Fruit fly (Drosophila melanogaster) whole organism, embryonic: Measurements from ENCODE around the gene Spn75F.

Experiments used
- Aef1 ChIP-seq: fragments of 200-800 bp; sonication (Bioruptor generic); IDR thresholded peaks from 3 replicates; pipeline ENCODE4 v1.3.6; 2022; ENCODE audit warnings: missing biosample characterization, missing genetic modification characterization
- Atf3 ChIP-seq: fragments of 200-800 bp; sonication (Bioruptor generic); optimal IDR thresholded peaks from 3 replicates; lab custom pipeline; 2016; ENCODE audit warnings: missing biosample characterization, missing genetic modification characterization
- Bdp1 ChIP-seq: fragments of 200-800 bp; sonication (Bioruptor generic); optimal IDR thresholded peaks from 3 replicates; lab custom pipeline; 2016; ENCODE audit warnings: missing biosample characterization, missing genetic modification characterization
- CG12391 ChIP-seq: fragments of 200-800 bp; sonication (Bioruptor generic); optimal IDR thresholded peaks from 3 replicates; lab custom pipeline; 2018; ENCODE audit warnings: missing biosample characterization, mild to moderate bottlenecking, missing genetic modification characterization, moderate library complexity
- CG15011 ChIP-seq: fragments of 200-800 bp; sonication (Bioruptor generic); optimal IDR thresholded peaks from 3 replicates; lab custom pipeline; 2018; ENCODE audit warnings: missing biosample characterization, mild to moderate bottlenecking, missing genetic modification characterization
- CG15601 ChIP-seq: fragments of 200-800 bp; sonication (Bioruptor generic); optimal IDR thresholded peaks from 3 replicates; lab custom pipeline; 2019; ENCODE audit warnings: missing biosample characterization, mild to moderate bottlenecking, missing genetic modification characterization, moderate library complexity
- CG16779 ChIP-seq: fragments of 200-800 bp; sonication (Bioruptor generic); IDR thresholded peaks from 2 replicates; pipeline ENCODE4 v1.3.6; 2022; ENCODE audit warnings: missing biosample characterization, missing genetic modification characterization
- CG17361 ChIP-seq: fragments of 200-800 bp; sonication (Bioruptor generic); IDR thresholded peaks from 3 replicates; pipeline ENCODE4 v1.3.6; 2022; ENCODE audit warnings: missing biosample characterization, missing genetic modification characterization
- CG18011 ChIP-seq: fragments of 200-800 bp; sonication (Bioruptor generic); optimal IDR thresholded peaks from 2 replicates; lab custom pipeline; 2017; ENCODE audit warnings: missing biosample characterization, missing genetic modification characterization, mild to moderate bottlenecking, moderate library complexity, missing genotype
- CG18262 ChIP-seq: fragments of 200-800 bp; optimal IDR thresholded peaks from 3 replicates; lab custom pipeline; 2019; ENCODE audit warnings: missing biosample characterization, mild to moderate bottlenecking, missing genetic modification characterization, moderate library complexity
- CG2199 ChIP-seq: fragments of 200-800 bp; sonication (Bioruptor generic); IDR thresholded peaks from 3 replicates; pipeline ENCODE4 v1.3.6; 2022; ENCODE audit warnings: missing biosample characterization, missing genetic modification characterization
- CG33213 ChIP-seq: fragments of 200-800 bp; sonication (Bioruptor generic); optimal IDR thresholded peaks from 3 replicates; lab custom pipeline; 2016; ENCODE audit warnings: missing biosample characterization, missing genetic modification characterization
- CG33557 ChIP-seq: fragments of 200-800 bp; sonication (Bioruptor generic); optimal IDR thresholded peaks from 2 replicates; lab custom pipeline; 2019; ENCODE audit warnings: missing biosample characterization, mild to moderate bottlenecking, missing genetic modification characterization, moderate library complexity
- CG5180 ChIP-seq: fragments of 200-800 bp; sonication (Bioruptor generic); optimal IDR thresholded peaks from 3 replicates; lab custom pipeline; 2017; ENCODE audit warnings: missing biosample characterization, missing genetic modification characterization, mild to moderate bottlenecking, moderate library complexity, missing genetic modification reagents
- CG6254 ChIP-seq: fragments of 200-800 bp; sonication (Bioruptor generic); optimal IDR thresholded peaks from 3 replicates; lab custom pipeline; 2017; ENCODE audit warnings: mild to moderate bottlenecking, missing biosample characterization, missing genetic modification reagents, missing genetic modification characterization
- CG6272 ChIP-seq: fragments of 200-800 bp; sonication (Bioruptor generic); IDR thresholded peaks from 2 replicates; pipeline ENCODE4 v1.3.6; 2022; ENCODE audit warnings: missing biosample characterization, missing genetic modification characterization
- CG8924 ChIP-seq: fragments of 200-800 bp; optimal IDR thresholded peaks from 3 replicates; lab custom pipeline; 2019; ENCODE audit warnings: missing biosample characterization, mild to moderate bottlenecking, missing genetic modification characterization, moderate library complexity
- CG9817 ChIP-seq: fragments of 200-800 bp; sonication (Bioruptor generic); optimal IDR thresholded peaks from 2 replicates; lab custom pipeline; 2018; ENCODE audit warnings: missing biosample characterization, mild to moderate bottlenecking, missing genetic modification characterization, moderate library complexity
- D19B ChIP-seq: fragments of 200-800 bp; sonication (Bioruptor generic); optimal IDR thresholded peaks from 2 replicates; lab custom pipeline; 2017; ENCODE audit warnings: missing biosample characterization, mild to moderate bottlenecking, missing genetic modification characterization
- Ets97D ChIP-seq: fragments of 200-800 bp; sonication (Bioruptor generic); optimal IDR thresholded peaks from 3 replicates; lab custom pipeline; 2016; ENCODE audit warnings: missing biosample characterization, missing genetic modification characterization
- HLH3B ChIP-seq: fragments of 200-800 bp; sonication (Bioruptor generic); IDR thresholded peaks from 2 replicates; pipeline ENCODE4 v1.3.6; 2022; ENCODE audit warnings: missing biosample characterization, missing genetic modification characterization
- HLHmδ ChIP-seq: fragments of 200-800 bp; sonication (Bioruptor generic); optimal IDR thresholded peaks from 2 replicates; lab custom pipeline; 2018; ENCODE audit warnings: missing biosample characterization, mild to moderate bottlenecking, missing genetic modification characterization, moderate library complexity
- Hr51 ChIP-seq, 2 experiments: fragments of 200-800 bp; sonication (Bioruptor generic); optimal IDR thresholded peaks; 2 replicates in 1 of 2; 3 replicates in 1 of 2; lab custom pipeline; 2016 to 2018; ENCODE audit warnings: missing biosample characterization in 2 of 2, missing genetic modification characterization in 2 of 2, mild to moderate bottlenecking in 1 of 2, moderate library complexity in 1 of 2
- Hr78 ChIP-seq, 2 experiments: fragments of 200-800 bp in 1 of 2; fragments of >200 bp in 1 of 2; sonication (Bioruptor generic) in 1 of 2; optimal IDR thresholded peaks; 2 replicates each; lab custom pipeline; 2017 to 2019; ENCODE audit warnings: missing biosample characterization in 2 of 2, missing genetic modification characterization in 2 of 2, mild to moderate bottlenecking in 1 of 2, moderate library complexity in 1 of 2
- Mad ChIP-seq: fragments of 200-800 bp; sonication (Bioruptor generic); optimal IDR thresholded peaks from 2 replicates; lab custom pipeline; 2016; ENCODE audit warnings: missing biosample characterization, missing genetic modification characterization
- Mrtf ChIP-seq: fragments of 200-800 bp; sonication (Bioruptor generic); IDR thresholded peaks from 3 replicates; pipeline ENCODE4 v1.3.6; 2022; ENCODE audit warnings: missing biosample characterization, missing genetic modification characterization
- NC2α ChIP-seq: fragments of 200-800 bp; sonication (Bioruptor generic); optimal IDR thresholded peaks from 2 replicates; lab custom pipeline; 2016; ENCODE audit warnings: missing biosample characterization, missing genetic modification characterization
- Ravus ChIP-seq: fragments of 200-800 bp; sonication (Bioruptor generic); IDR thresholded peaks from 2 replicates; pipeline ENCODE4 v1.3.6; 2022; ENCODE audit warnings: missing biosample characterization, missing genetic modification characterization
- Sry-β ChIP-seq: fragments of 200-800 bp; sonication (Bioruptor generic); optimal IDR thresholded peaks from 2 replicates; lab custom pipeline; 2018; ENCODE audit warnings: missing biosample characterization, mild to moderate bottlenecking, missing genetic modification characterization, moderate library complexity
- Usf ChIP-seq: fragments of 200-800 bp; sonication (Bioruptor generic); optimal IDR thresholded peaks from 2 replicates; lab custom pipeline; 2017; ENCODE audit warnings: missing genotype, missing biosample characterization, missing genetic modification characterization
- ara ChIP-seq: fragments of 200-800 bp; sonication (Bioruptor generic); IDR thresholded peaks from 2 replicates; pipeline ENCODE4 v1.3.6; 2022; ENCODE audit warnings: missing biosample characterization, missing genetic modification characterization
- cad ChIP-seq: fragments of >200 bp; optimal IDR thresholded peaks from 2 replicates; lab custom pipeline; 2017; ENCODE audit warnings: missing biosample characterization, missing genetic modification characterization
- chm ChIP-seq: fragments of 200-800 bp; sonication (Bioruptor generic); IDR thresholded peaks from 2 replicates; pipeline ENCODE4 v1.3.6; 2022; ENCODE audit warnings: missing biosample characterization, missing genetic modification characterization
- crc ChIP-seq: fragments of 200-800 bp; sonication (Bioruptor generic); optimal IDR thresholded peaks from 2 replicates; lab custom pipeline; 2016; ENCODE audit warnings: missing biosample characterization, missing genetic modification characterization
- croc ChIP-seq: fragments of 200-800 bp; sonication (Bioruptor generic); conservative IDR thresholded peaks from 3 replicates; pipeline ENCODE4 v1.3.6; 2022; ENCODE audit warnings: missing biosample characterization, missing genetic modification characterization
- dmrt11E ChIP-seq: fragments of 200-800 bp; sonication (Bioruptor generic); optimal IDR thresholded peaks from 3 replicates; lab custom pipeline; 2018; ENCODE audit warnings: missing biosample characterization, mild to moderate bottlenecking, missing genetic modification characterization, moderate library complexity
- dpn ChIP-seq, 2 experiments: fragments of 200-800 bp; sonication (Bioruptor generic); optimal IDR thresholded peaks; 3 replicates each; lab custom pipeline; 2016; ENCODE audit warnings: missing biosample characterization in 2 of 2, missing genetic modification characterization in 2 of 2
- eyg ChIP-seq: fragments of 200-800 bp; sonication (Bioruptor generic); optimal IDR thresholded peaks from 3 replicates; lab custom pipeline; 2016; ENCODE audit warnings: missing biosample characterization, missing genetic modification characterization
- ham ChIP-seq: fragments of 200-800 bp; sonication (Bioruptor generic); IDR thresholded peaks from 2 replicates; pipeline ENCODE4 v1.3.6; 2022; ENCODE audit warnings: missing biosample characterization, missing genetic modification characterization
- lab ChIP-seq: fragments of 200-800 bp; sonication (Bioruptor generic); optimal IDR thresholded peaks from 3 replicates; lab custom pipeline; 2017; ENCODE audit warnings: missing biosample characterization, missing genetic modification characterization, mild to moderate bottlenecking, moderate library complexity, missing genetic modification reagents
- lmd ChIP-seq: fragments of 200-800 bp; sonication (Bioruptor generic); IDR thresholded peaks from 2 replicates; pipeline ENCODE4 v1.3.6; 2022; ENCODE audit warnings: missing biosample characterization, missing genetic modification characterization
- mirr ChIP-seq: fragments of 200-800 bp; sonication (Bioruptor generic); optimal IDR thresholded peaks from 3 replicates; lab custom pipeline; 2018; ENCODE audit warnings: missing biosample characterization, mild to moderate bottlenecking, missing genetic modification characterization
- otp ChIP-seq: fragments of 200-800 bp; sonication (Bioruptor generic); IDR thresholded peaks from 3 replicates; pipeline ENCODE4, ENCODE4 v1.3.6; 2022; ENCODE audit warnings: missing biosample characterization, missing genetic modification characterization
- pita ChIP-seq: fragments of 200-800 bp; sonication (Bioruptor generic); optimal IDR thresholded peaks from 2 replicates; lab custom pipeline; 2017; ENCODE audit warnings: missing biosample characterization, mild to moderate bottlenecking, missing genetic modification characterization
- sug ChIP-seq: fragments of 200-800 bp; optimal IDR thresholded peaks from 2 replicates; lab custom pipeline; 2019; ENCODE audit warnings: missing biosample characterization, mild to moderate bottlenecking, missing genetic modification characterization, moderate library complexity
- ttk ChIP-seq: fragments of 200-800 bp; sonication (Bioruptor generic); IDR thresholded peaks from 2 replicates; pipeline ENCODE4 v2.1.2; 2022; ENCODE audit warnings: missing biosample characterization, missing genetic modification characterization
- vnd ChIP-seq: fragments of 200-800 bp; sonication (Bioruptor generic); IDR thresholded peaks from 3 replicates; pipeline ENCODE4 v1.3.6; 2022; ENCODE audit warnings: missing biosample characterization, missing genetic modification characterization; ENCODE audit not compliant: partially characterized antibody
- wek ChIP-seq: fragments of 200-800 bp; sonication (Bioruptor generic); optimal IDR thresholded peaks from 3 replicates; lab custom pipeline; 2018; ENCODE audit warnings: missing biosample characterization, mild to moderate bottlenecking, missing genetic modification characterization, moderate library complexity
- zfh1 ChIP-seq: fragments of 200-800 bp; sonication (Bioruptor generic); IDR thresholded peaks from 3 replicates; pipeline ENCODE4 v1.3.6; 2022; ENCODE audit warnings: missing biosample characterization, missing genetic modification characterization

Gene Spn75F

DNA sequence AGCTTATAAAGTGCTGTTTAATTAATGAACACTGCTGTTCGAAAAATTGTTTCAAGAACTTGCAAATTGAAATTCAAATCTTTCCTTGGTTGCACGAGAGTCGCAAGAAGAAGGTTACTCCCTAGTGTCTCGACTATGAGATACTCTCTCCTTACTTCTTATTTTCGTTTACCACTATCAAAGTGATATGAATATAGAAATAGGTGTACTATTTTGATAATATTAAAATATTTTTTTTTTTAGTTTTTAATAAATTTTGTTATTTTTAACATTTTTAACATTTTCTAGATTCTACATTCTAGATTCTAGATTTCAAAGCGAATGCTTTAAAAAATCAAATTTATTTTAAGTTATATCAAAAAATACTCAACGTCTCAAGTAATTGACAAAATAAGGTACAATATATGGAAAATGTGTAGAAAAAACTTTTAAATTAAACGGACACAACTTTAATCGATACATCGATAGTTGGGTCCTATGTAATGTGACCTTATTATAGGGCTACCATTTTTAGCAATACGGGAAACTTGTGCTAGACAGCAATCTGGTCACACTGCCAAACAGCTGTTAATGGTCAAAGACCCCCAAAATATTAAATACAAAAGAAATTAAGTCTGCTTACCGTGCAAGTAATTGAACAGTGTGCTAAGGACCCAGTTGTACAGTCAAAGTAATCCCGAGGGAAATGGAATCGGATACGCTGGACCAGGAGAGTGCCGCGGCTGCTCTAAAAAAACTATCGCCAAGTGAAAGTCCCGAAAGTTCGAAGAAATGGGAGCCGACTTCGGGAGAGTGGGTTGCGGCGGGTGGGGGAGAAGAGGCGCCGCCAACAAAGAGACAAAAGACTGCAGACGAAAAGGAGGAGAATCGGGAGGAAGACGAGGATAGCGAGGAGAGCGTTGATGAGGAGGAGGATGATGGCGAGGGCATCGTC, 37.1 kb downstream of the Spn75F start, which contains the start of gene MESR6 (continued):
- TF ChIP-seq Hr51 (GFP tag; optimal IDR thresholded peaks at IDR 0.05; lab: Kevin White, UChicago), result peak in 1 of 2 experiments; percentile 61
- peak; percentile 39 for TF ChIP-seq CG8924
- no peak for TF ChIP-seq CG16779 (GFP tag; lab: Robert Waterston, UW)
- no peak for TF ChIP-seq CG33557 (GFP tag; lab: Kevin White, UChicago)
- TF ChIP-seq CG9817 (tag; lab: Kevin White, UChicago), result no peak
- TF ChIP-seq CG6254 (GFP tag; lab: Kevin White, UChicago), result no peak
- peak; percentile 49; the same call in 2 of the 3 replicates for TF ChIP-seq vnd (GFP tag; lab: Robert Waterston, UW)
- TF ChIP-seq cad (GFP tag; lab: Kevin White, UChicago), result no peak
- no peak for TF ChIP-seq Hr78 (GFP tag; optimal IDR thresholded peaks at IDR 0.05; lab: Kevin White, UChicago)
- no peak for TF ChIP-seq CG2199
- no peak for TF ChIP-seq Sry-β (GFP tag; lab: Kevin White, UChicago)
- TF ChIP-seq CG15601 (tag; lab: Kevin White, UChicago), result peak; percentile 58
- TF ChIP-seq CG18011 (GFP tag; lab: Kevin White, UChicago), result no peak
- no peak for TF ChIP-seq Mad
- no peak for TF ChIP-seq CG5180
- peak; percentile 35 for TF ChIP-seq lab (GFP tag; lab: Kevin White, UChicago)
- no peak for TF ChIP-seq otp (GFP tag; lab: Robert Waterston, UW)
- peak; percentile 76 for TF ChIP-seq Ets97D
- no peak for TF ChIP-seq Aef1 (GFP tag; lab: Robert Waterston, UW)
- TF ChIP-seq ara (GFP tag; lab: Robert Waterston, UW), result no peak
- TF ChIP-seq Usf, result no peak
- TF ChIP-seq dmrt11E (tag; lab: Kevin White, UChicago), result no peak
- no peak; the same call in 1 of the 2 replicates for TF ChIP-seq Ravus (GFP tag; lab: Robert Waterston, UW)
- no peak; the same call in 2 of the 3 replicates for TF ChIP-seq zfh1 (GFP tag; lab: Robert Waterston, UW)
- TF ChIP-seq lmd, result peak; percentile 13; the same call in 1 of the 2 replicates
- peak; percentile 35 for TF ChIP-seq CG33213
- no peak for TF ChIP-seq CG15011 (GFP tag; lab: Kevin White, UChicago)
- peak; percentile 55 for TF ChIP-seq D19B (GFP tag; lab: Kevin White, UChicago)
- TF ChIP-seq croc (GFP tag; lab: Robert Waterston, UW), result no peak
- TF ChIP-seq wek (GFP tag; lab: Kevin White, UChicago), result no peak
- TF ChIP-seq Atf3, result no peak
- no peak for TF ChIP-seq chm
- TF ChIP-seq CG12391, result peak; percentile 62
- peak; percentile 34 for TF ChIP-seq sug
- TF ChIP-seq HLH3B (GFP tag; lab: Robert Waterston, UW), result no peak
- TF ChIP-seq CG18262 (tag; lab: Kevin White, UChicago), result peak; percentile 40
- TF ChIP-seq crc, result no peak
- TF ChIP-seq CG6272, result no peak
- TF ChIP-seq CG17361, result peak; percentile 60; the same call in 2 of the 3 replicates
- no peak for TF ChIP-seq NC2α (GFP tag; lab: Kevin White, UChicago)
- no peak for TF ChIP-seq ham
- no peak for TF ChIP-seq Bdp1 (GFP tag; lab: Kevin White, UChicago)
- no peak for TF ChIP-seq ttk (GFP tag; lab: Robert Waterston, UW)
- TF ChIP-seq Mrtf (GFP tag; lab: Robert Waterston, UW), result no peak
- TF ChIP-seq eyg (GFP tag; lab: Kevin White, UChicago), result no peak
- TF ChIP-seq mirr (GFP tag; lab: Kevin White, UChicago), result no peak
- no peak for TF ChIP-seq HLHmδ (GFP tag; lab: Kevin White, UChicago)
- TF ChIP-seq pita, result no peak
- peak in 1 of 2 experiments; percentile 19 for TF ChIP-seq dpn (GFP tag; optimal IDR thresholded peaks at IDR 0.05; lab: Kevin White, UChicago)
